Fruit fly (Drosophila melanogaster) whole organism, wandering third instar larva: Measurements from ENCODE around the gene CG12236.

Experiments
- Abd-B ChIP-seq: fragments of >200 bp; optimal IDR thresholded peaks from 2 replicates; lab custom pipeline; 2017; ENCODE audit warnings: missing biosample characterization, missing genetic modification characterization
- CG32264 ChIP-seq: fragments of 200-800 bp; sonication (Bioruptor generic); optimal IDR thresholded peaks from 2 replicates; lab custom pipeline; 2016; ENCODE audit warnings: missing biosample characterization, missing genetic modification characterization
- CG9705 ChIP-seq: fragments of 200-800 bp; sonication (Bioruptor generic); optimal IDR thresholded peaks from 2 replicates; lab custom pipeline; 2018; ENCODE audit warnings: missing biosample characterization, mild to moderate bottlenecking, missing genetic modification characterization
- Dfd ChIP-seq: fragments of >200 bp; optimal IDR thresholded peaks from 2 replicates; lab custom pipeline; 2017; ENCODE audit warnings: missing biosample characterization, missing genetic modification characterization
- Dif ChIP-seq: fragments of 200-275, 200-300 bp; sonication (Bioruptor generic); optimal IDR thresholded peaks from 2 replicates; lab custom pipeline; 2018; ENCODE audit warnings: missing biosample characterization, missing genetic modification characterization; ENCODE audit not compliant: partially characterized antibody
- GATAd ChIP-seq: sonication (Bioruptor generic); optimal IDR thresholded peaks from 2 replicates; lab custom pipeline; 2016; ENCODE audit warnings: missing biosample characterization, missing genetic modification characterization
- HLH106 ChIP-seq: fragments of 200-800 bp; optimal IDR thresholded peaks from 3 replicates; lab custom pipeline; 2019; ENCODE audit warnings: missing biosample characterization, mild to moderate bottlenecking, missing genetic modification characterization, moderate library complexity
- Hnf4 ChIP-seq: fragments of 200-800 bp; sonication (Bioruptor generic); optimal IDR thresholded peaks from 2 replicates; lab custom pipeline; 2016; ENCODE audit warnings: missing biosample characterization, mild to moderate bottlenecking, missing genetic modification characterization
- Hr78 ChIP-seq: fragments of >200 bp; optimal IDR thresholded peaks from 2 replicates; lab custom pipeline; 2017; ENCODE audit warnings: missing biosample characterization, missing genetic modification characterization
- Hr83 ChIP-seq: fragments of 200-300 bp; sonication (Bioruptor generic); optimal IDR thresholded peaks from 2 replicates; lab custom pipeline; 2016; ENCODE audit warnings: missing biosample characterization, mild to moderate bottlenecking, missing genetic modification characterization, moderate library complexity; ENCODE audit not compliant: poor library complexity, severe bottlenecking
- Jra ChIP-seq: sonication (Bioruptor generic); optimal IDR thresholded peaks from 2 replicates; lab custom pipeline; 2016; ENCODE audit warnings: missing biosample characterization, missing genetic modification characterization
- Mio ChIP-seq: sonication (Bioruptor generic); optimal IDR thresholded peaks from 2 replicates; lab custom pipeline; 2016; ENCODE audit warnings: missing biosample characterization, missing genetic modification characterization
- Myc ChIP-seq: fragments of >200 bp; optimal IDR thresholded peaks from 2 replicates; lab custom pipeline; 2017
- OdsH ChIP-seq: fragments of 200-800 bp; sonication (Bioruptor generic); optimal IDR thresholded peaks from 2 replicates; lab custom pipeline; 2016; ENCODE audit warnings: missing biosample characterization, mild to moderate bottlenecking, missing genetic modification characterization
- Rel ChIP-seq, 2 experiments: fragments of 200-800 bp; sonication (Bioruptor generic) in 1 of 2; optimal IDR thresholded peaks; 2 replicates in 1 of 2; 3 replicates in 1 of 2; lab custom pipeline; 2016 to 2019; ENCODE audit warnings: mild to moderate bottlenecking in 2 of 2, missing biosample characterization in 2 of 2, missing genetic modification characterization in 2 of 2, moderate library complexity in 1 of 2
- Sp1 ChIP-seq: fragments of 200-800 bp; sonication (Bioruptor generic); optimal IDR thresholded peaks from 3 replicates; lab custom pipeline; 2019; ENCODE audit warnings: missing biosample characterization, mild to moderate bottlenecking, missing genetic modification characterization, moderate library complexity
- Vsx2 ChIP-seq: fragments of 200-300, 225-300 bp; sonication (Bioruptor generic); optimal IDR thresholded peaks from 2 replicates; lab custom pipeline; 2018; ENCODE audit warnings: missing biosample characterization, missing genetic modification characterization; ENCODE audit not compliant: partially characterized antibody
- br ChIP-seq: fragments of 200-800 bp; sonication (Bioruptor generic); optimal IDR thresholded peaks from 2 replicates; lab custom pipeline; 2016; ENCODE audit warnings: missing biosample characterization, missing genetic modification characterization
- brk ChIP-seq: fragments of 200-800 bp; sonication (Bioruptor generic); optimal IDR thresholded peaks from 2 replicates; lab custom pipeline; 2016; ENCODE audit warnings: missing biosample characterization, mild to moderate bottlenecking, missing genetic modification characterization
- dl ChIP-seq, 2 experiments: fragments of 175-275, 200-275 bp in 1 of 2; fragments of 200-275 bp in 1 of 2; sonication (Bioruptor generic); optimal IDR thresholded peaks; lab custom pipeline; 2018; ENCODE audit warnings: mild to moderate bottlenecking in 2 of 2, missing biosample characterization in 2 of 2, missing genetic modification characterization in 2 of 2, moderate library complexity in 2 of 2; ENCODE audit not compliant: partially characterized antibody in 2 of 2, insufficient read depth in 1 of 2
- dmrt93B ChIP-seq: fragments of 200-800 bp; sonication (Bioruptor generic); optimal IDR thresholded peaks from 2 replicates; lab custom pipeline; 2018; ENCODE audit warnings: missing biosample characterization, mild to moderate bottlenecking, missing genetic modification characterization
- dsf ChIP-seq: sonication (Bioruptor generic); optimal IDR thresholded peaks from 2 replicates; lab custom pipeline; 2016; ENCODE audit warnings: missing biosample characterization, missing genetic modification characterization, borderline replicate concordance
- ey ChIP-seq: fragments of 200-800 bp; sonication (Bioruptor generic); optimal IDR thresholded peaks from 2 replicates; lab custom pipeline; 2016; ENCODE audit warnings: missing biosample characterization, missing genetic modification characterization
- foxo ChIP-seq, 2 experiments: fragments of 200-800 bp; sonication (Bioruptor generic); optimal IDR thresholded peaks; 2 replicates in 1 of 2; 3 replicates in 1 of 2; lab custom pipeline; 2016 to 2017; ENCODE audit warnings: missing biosample characterization in 2 of 2, missing genetic modification characterization in 2 of 2
- fru ChIP-seq: fragments of 200-800 bp; sonication (Bioruptor generic); optimal IDR thresholded peaks from 3 replicates; lab custom pipeline; 2016; ENCODE audit warnings: missing biosample characterization, mild to moderate bottlenecking, missing genetic modification characterization
- h ChIP-seq: fragments of 200-800 bp; sonication (Bioruptor generic); optimal IDR thresholded peaks from 3 replicates; lab custom pipeline; 2016; ENCODE audit warnings: missing biosample characterization, mild to moderate bottlenecking, missing genetic modification characterization
- jim ChIP-seq: fragments of 175-275, 200-325 bp; sonication (Bioruptor generic); optimal IDR thresholded peaks from 2 replicates; lab custom pipeline; 2016; ENCODE audit warnings: missing biosample characterization, mild to moderate bottlenecking, missing genetic modification characterization
- lola ChIP-seq: fragments of >200 bp; optimal IDR thresholded peaks from 2 replicates; lab custom pipeline; 2017; ENCODE audit warnings: missing biosample characterization, missing genetic modification characterization
- rgr ChIP-seq: fragments of 200-800 bp; sonication (Bioruptor generic); optimal IDR thresholded peaks from 3 replicates; lab custom pipeline; 2016; ENCODE audit warnings: missing biosample characterization, mild to moderate bottlenecking, missing genetic modification characterization
- sage ChIP-seq: fragments of 200-800 bp; sonication (Bioruptor generic); optimal IDR thresholded peaks from 2 replicates; lab custom pipeline; 2016; ENCODE audit warnings: missing biosample characterization, mild to moderate bottlenecking, missing genetic modification characterization
- sv ChIP-seq: fragments of 200-800 bp; sonication (Bioruptor generic); optimal IDR thresholded peaks from 3 replicates; lab custom pipeline; 2016; ENCODE audit warnings: missing biosample characterization, missing genetic modification characterization
- tai ChIP-seq: sonication (Bioruptor generic); optimal IDR thresholded peaks from 2 replicates; lab custom pipeline; 2016; ENCODE audit warnings: missing biosample characterization, missing genetic modification characterization
- usp ChIP-seq: fragments of >200 bp; optimal IDR thresholded peaks from 2 replicates; lab custom pipeline; 2017; ENCODE audit warnings: missing biosample characterization, missing genetic modification characterization
- woc ChIP-seq: sonication (Bioruptor generic); optimal IDR thresholded peaks from 2 replicates; lab custom pipeline; 2016; ENCODE audit warnings: missing biosample characterization, mild to moderate bottlenecking, missing genetic modification characterization

Gene CG12236

DNA sequence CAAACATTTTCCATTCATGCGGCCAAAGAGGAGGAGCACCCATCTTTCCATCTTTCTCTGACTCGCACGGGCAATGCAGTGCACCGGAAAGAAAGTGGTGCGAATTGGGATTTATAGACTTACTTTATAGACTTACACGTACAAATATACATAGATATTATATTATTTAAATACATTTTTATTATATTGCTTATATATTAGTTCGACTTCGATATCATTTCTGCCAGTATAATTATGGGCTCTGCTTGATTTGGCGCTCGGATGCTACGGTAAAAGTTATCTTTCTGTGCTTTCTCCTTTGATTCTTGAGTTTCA, 2.9 kb upstream of the CG12236 start:
- TF ChIP-seq CG9705 (GFP tag; lab: Kevin White, UChicago): no peak
- TF ChIP-seq Mio (GFP tag; lab: Kevin White, UChicago): no peak
- no peak for TF ChIP-seq Vsx2
- TF ChIP-seq CG32264: no peak
- no peak for TF ChIP-seq dsf (GFP tag; lab: Kevin White, UChicago)
- no peak for TF ChIP-seq woc (GFP tag; lab: Kevin White, UChicago)
- TF ChIP-seq ey: no peak
- no peak for TF ChIP-seq Jra (GFP tag; lab: Kevin White, UChicago)
- TF ChIP-seq, all 38 proteins: peak for 0

dm6 chrX:5905446-5905845, 2.5 kb upstream of the CG12236 start, which contains the start of gene CG4020:
TSS of gene CG4020 (plus strand) at chrX:5905746.
- TF ChIP-seq sv (GFP tag; lab: Kevin White, UChicago): no peak
- no peak for TF ChIP-seq OdsH
- no peak for TF ChIP-seq GATAd (GFP tag; lab: Kevin White, UChicago)
- no peak for TF ChIP-seq Rel (GFP tag; optimal IDR thresholded peaks at IDR 0.05; lab: Kevin White, UChicago)
- TF ChIP-seq Rel (tag; optimal IDR thresholded peaks at IDR 0.05; lab: Kevin White, UChicago): no peak

- no peak for TF ChIP-seq h (GFP tag; lab: Kevin White, UChicago)
- peak; percentile 1 for TF ChIP-seq Rel (GFP tag; optimal IDR thresholded peaks at IDR 0.05; lab: Kevin White, UChicago)
- TF ChIP-seq Rel (tag; optimal IDR thresholded peaks at IDR 0.05; lab: Kevin White, UChicago): peak; percentile 92
- no peak for TF ChIP-seq Abd-B
- TF ChIP-seq lola (GFP tag; lab: Kevin White, UChicago): no peak
- no peak for TF ChIP-seq Myc (lab: Kevin White, UChicago)
- no peak for TF ChIP-seq sage (GFP tag; lab: Kevin White, UChicago)
- TF ChIP-seq dsf (GFP tag; lab: Kevin White, UChicago): no peak
Measured at dm6 chrX:5914992-5915751, 7.2 kb downstream of the CG12236 start.

DNA sequence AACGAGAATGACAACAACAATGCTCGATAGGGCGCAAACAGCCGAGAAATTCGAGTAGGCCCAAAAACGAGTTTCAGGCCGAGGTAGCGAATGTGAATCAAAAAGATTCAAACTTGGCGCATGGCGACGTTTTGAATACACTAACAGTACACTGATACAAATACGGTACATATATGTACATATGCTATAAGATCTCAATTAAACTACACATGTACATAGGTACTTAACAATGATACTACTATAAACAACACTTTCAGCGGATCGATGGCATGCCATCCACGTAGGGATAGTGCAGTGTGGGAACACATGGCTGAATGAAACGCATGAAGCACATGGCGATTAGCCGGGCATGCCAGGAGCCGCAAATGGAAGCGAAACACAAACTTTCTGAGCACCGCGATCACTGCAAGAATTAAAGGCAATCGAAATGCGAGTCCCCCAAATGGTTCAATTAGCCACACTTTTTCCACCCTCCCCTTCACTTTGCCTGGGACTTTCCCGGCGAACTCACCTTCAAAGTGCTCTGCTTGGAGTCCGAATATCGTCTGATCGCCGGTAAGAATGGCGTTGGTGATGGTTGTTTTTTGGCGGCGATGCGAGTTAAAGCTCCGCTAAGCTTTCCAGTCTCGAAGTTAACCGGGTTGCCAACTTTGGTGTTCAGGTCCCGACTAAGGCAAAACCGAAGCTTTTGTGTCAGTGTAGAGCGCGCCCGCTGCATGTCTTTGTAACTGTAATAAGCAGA, 8.0 kb downstream of the CG12236 start:
- no peak for TF ChIP-seq br (GFP tag; lab: Kevin White, UChicago)
- TF ChIP-seq dmrt93B (GFP tag; lab: Kevin White, UChicago): no peak
- TF ChIP-seq woc (GFP tag; lab: Kevin White, UChicago): no peak
- TF ChIP-seq jim (GFP tag; lab: Kevin White, UChicago): no peak
- TF ChIP-seq sage (GFP tag; lab: Kevin White, UChicago): no peak
- TF ChIP-seq Rel (GFP tag; optimal IDR thresholded peaks at IDR 0.05; lab: Kevin White, UChicago): no peak
- TF ChIP-seq Rel (tag; optimal IDR thresholded peaks at IDR 0.05; lab: Kevin White, UChicago): peak; percentile 98
- no peak for TF ChIP-seq Dfd
- peak; percentile 26 for TF ChIP-seq OdsH
- TF ChIP-seq dl (GFP tag; optimal IDR thresholded peaks at IDR 0.05; lab: Kevin White, UChicago; ENCODE audit: insufficient read depth in 1 of 2, partially characterized antibody in 2 of 2): peak in 1 of 2 experiments; percentile 27
- TF ChIP-seq Hr83 (GFP tag; lab: Kevin White, UChicago): no peak
- peak; percentile 44 for TF ChIP-seq Dif (GFP tag; lab: Kevin White, UChicago)
- TF ChIP-seq h (GFP tag; lab: Kevin White, UChicago): no peak
- no peak for TF ChIP-seq CG32264
- TF ChIP-seq GATAd (GFP tag; lab: Kevin White, UChicago): no peak
- no peak for TF ChIP-seq dsf (GFP tag; lab: Kevin White, UChicago)
- TF ChIP-seq tai (GFP tag; lab: Kevin White, UChicago): no peak
- TF ChIP-seq CG9705 (GFP tag; lab: Kevin White, UChicago): no peak
- no peak for TF ChIP-seq Hnf4 (GFP tag; lab: Kevin White, UChicago)
- TF ChIP-seq Vsx2: no peak
- no peak for TF ChIP-seq Mio (GFP tag; lab: Kevin White, UChicago)
- no peak for TF ChIP-seq brk (GFP tag; lab: Kevin White, UChicago)
- no peak for TF ChIP-seq Myc (lab: Kevin White, UChicago)
- TF ChIP-seq Sp1 (GFP tag; lab: Kevin White, UChicago): peak; percentile 39
- no peak for TF ChIP-seq Hr78 (GFP tag; lab: Kevin White, UChicago)
- TF ChIP-seq usp (GFP tag; lab: Kevin White, UChicago): no peak
- no peak for TF ChIP-seq fru
- TF ChIP-seq foxo (GFP tag; optimal IDR thresholded peaks at IDR 0.05; lab: Kevin White, UChicago): peak in 1 of 2 experiments; percentile 5
- no peak for TF ChIP-seq Abd-B
- TF ChIP-seq HLH106 (tag; lab: Kevin White, UChicago): peak; percentile 14
- TF ChIP-seq rgr (GFP tag; lab: Kevin White, UChicago): no peak
- TF ChIP-seq lola (GFP tag; lab: Kevin White, UChicago): no peak
